Fruit fly (Drosophila melanogaster): ENCODE measurements around the gene CG13311.

dm6 chr3L:8800432-8800831, 1.5 kb downstream of the CG13311 start, which contains the start of gene CG13310:
- no peak for TF ChIP-seq h (optimal IDR thresholded peaks at IDR 0.05)
- no peak for TF ChIP-seq Myc (optimal IDR thresholded peaks at IDR 0.05)
- TF ChIP-seq ttk (optimal IDR thresholded peaks at IDR 0.05) = no peak
- no peak for TF ChIP-seq psq (optimal IDR thresholded peaks at IDR 0.05)
